Fruit fly (Drosophila melanogaster) whole organism, embryonic: ENCODE results near the gene Gga.

Source experiments
- CG10274 ChIP-seq: fragments of 200-800 bp; sonication (Bioruptor generic); optimal IDR thresholded peaks from 3 replicates; lab custom pipeline; 2017; ENCODE audit warnings: missing biosample characterization, mild to moderate bottlenecking, missing genetic modification characterization
- CG10654 ChIP-seq: fragments of 200-800 bp; sonication (Bioruptor generic); optimal IDR thresholded peaks from 2 replicates; lab custom pipeline; 2016; ENCODE audit warnings: missing biosample characterization, missing genetic modification characterization
- CG10979 ChIP-seq: fragments of 200-800 bp; sonication (Bioruptor generic); optimal IDR thresholded peaks from 2 replicates; lab custom pipeline; 2018; ENCODE audit warnings: missing biosample characterization, mild to moderate bottlenecking, missing genetic modification characterization, moderate library complexity
- CG11456 ChIP-seq: fragments of 200-800 bp; sonication (Bioruptor generic); IDR thresholded peaks from 3 replicates; pipeline ENCODE4 v1.3.6; 2022; ENCODE audit warnings: missing biosample characterization, missing genetic modification characterization
- CG11504 ChIP-seq: fragments of 200-800 bp; sonication (Bioruptor generic); optimal IDR thresholded peaks from 3 replicates; lab custom pipeline; 2019; ENCODE audit warnings: missing biosample characterization, mild to moderate bottlenecking, missing genetic modification characterization, moderate library complexity
- CG12942 ChIP-seq: fragments of 200-800 bp; sonication (Bioruptor generic); optimal IDR thresholded peaks from 3 replicates; lab custom pipeline; 2016; ENCODE audit warnings: missing biosample characterization, missing genetic modification characterization
- CG1603 ChIP-seq: fragments of 200-800 bp; sonication (Bioruptor generic); optimal IDR thresholded peaks from 2 replicates; lab custom pipeline; 2019; ENCODE audit warnings: missing biosample characterization, mild to moderate bottlenecking, missing genetic modification characterization, moderate library complexity
- CG16863 ChIP-seq: fragments of 200-800 bp; sonication (Bioruptor generic); optimal IDR thresholded peaks from 3 replicates; lab custom pipeline; 2016; ENCODE audit warnings: missing biosample characterization, missing genetic modification characterization
- CG2678 ChIP-seq: fragments of 200-800 bp; sonication (Bioruptor generic); optimal IDR thresholded peaks from 3 replicates; lab custom pipeline; 2019; ENCODE audit warnings: missing biosample characterization, mild to moderate bottlenecking, missing genetic modification characterization, moderate library complexity
- CG30431 ChIP-seq: fragments of 200-800 bp; sonication (Bioruptor generic); optimal IDR thresholded peaks from 2 replicates; lab custom pipeline; 2017; ENCODE audit warnings: missing biosample characterization, missing genetic modification characterization
- CG33557 ChIP-seq: fragments of 200-800 bp; sonication (Bioruptor generic); optimal IDR thresholded peaks from 2 replicates; lab custom pipeline; 2019; ENCODE audit warnings: missing biosample characterization, mild to moderate bottlenecking, missing genetic modification characterization, moderate library complexity
- CG3838 ChIP-seq: fragments of 200-800 bp; sonication (Bioruptor generic); optimal IDR thresholded peaks from 3 replicates; lab custom pipeline; 2016; ENCODE audit warnings: missing biosample characterization, missing genetic modification characterization
- CG4328 ChIP-seq: fragments of 200-800 bp; sonication (Bioruptor generic); optimal IDR thresholded peaks from 3 replicates; lab custom pipeline; 2017; ENCODE audit warnings: missing biosample characterization, missing genetic modification reagents, missing genetic modification characterization
- CG4424 ChIP-seq: fragments of 200-800 bp; sonication (Bioruptor generic); optimal IDR thresholded peaks from 3 replicates; lab custom pipeline; 2016; ENCODE audit warnings: missing biosample characterization, missing genetic modification characterization
- CG4854 ChIP-seq: fragments of 200-800 bp; sonication (Bioruptor generic); optimal IDR thresholded peaks from 2 replicates; lab custom pipeline; 2016; ENCODE audit warnings: missing biosample characterization, missing genetic modification characterization, inconsistent platforms
- CG5953 ChIP-seq: fragments of 200-800 bp; sonication (Bioruptor generic); IDR thresholded peaks from 2 replicates; pipeline ENCODE4 v1.3.6; 2022; ENCODE audit warnings: missing biosample characterization, missing genetic modification characterization
- CG7928 ChIP-seq: fragments of 200-800 bp; sonication (Bioruptor generic); optimal IDR thresholded peaks from 2 replicates; lab custom pipeline; 2017; ENCODE audit warnings: missing biosample characterization, mild to moderate bottlenecking, missing genetic modification characterization
- CTCF ChIP-seq: fragments of 200-800 bp; sonication (Bioruptor generic); optimal IDR thresholded peaks from 2 replicates; lab custom pipeline; 2017; ENCODE audit warnings: missing biosample characterization, mild to moderate bottlenecking, missing genetic modification characterization, moderate library complexity
- D19B ChIP-seq: fragments of 200-800 bp; sonication (Bioruptor generic); optimal IDR thresholded peaks from 2 replicates; lab custom pipeline; 2017; ENCODE audit warnings: missing biosample characterization, mild to moderate bottlenecking, missing genetic modification characterization
- Ets65A ChIP-seq: fragments of 200-800 bp; sonication (Bioruptor generic); peaks from one replicate; lab custom pipeline; 2016; ENCODE audit warnings: missing biosample characterization, missing genetic modification characterization
- GATAe ChIP-seq: fragments of 200-800 bp; sonication (Bioruptor generic); conservative IDR thresholded peaks from 2 replicates; pipeline ENCODE4 v1.3.6; 2022; ENCODE audit warnings: missing biosample characterization, missing genetic modification characterization
- HHEX ChIP-seq: fragments of 200-800 bp; sonication (Bioruptor generic); optimal IDR thresholded peaks from 3 replicates; lab custom pipeline; 2017; ENCODE audit warnings: missing biosample characterization, mild to moderate bottlenecking, missing genetic modification characterization, missing genetic modification reagents
- HLH4C ChIP-seq: fragments of 200-800 bp; sonication (Bioruptor generic); IDR thresholded peaks from 3 replicates; pipeline ENCODE4 v1.3.6; 2022; ENCODE audit warnings: missing biosample characterization, missing genetic modification characterization; ENCODE audit not compliant: partially characterized antibody
- Hmx ChIP-seq: fragments of 200-800 bp; sonication (Bioruptor generic); optimal IDR thresholded peaks from 2 replicates; lab custom pipeline; 2016; ENCODE audit warnings: missing biosample characterization, missing genetic modification characterization
- Med ChIP-seq: fragments of 200-800 bp; sonication (Bioruptor generic); peaks from one replicate; lab custom pipeline; 2016; ENCODE audit warnings: missing biosample characterization, missing genetic modification characterization, mild to moderate bottlenecking, inconsistent platforms, moderate library complexity
- Mrtf ChIP-seq: fragments of 200-800 bp; sonication (Bioruptor generic); IDR thresholded peaks from 3 replicates; pipeline ENCODE4 v1.3.6; 2022; ENCODE audit warnings: missing biosample characterization, missing genetic modification characterization
- Nf-YB ChIP-seq: fragments of 200-800 bp; sonication (Bioruptor generic); optimal IDR thresholded peaks from 3 replicates; lab custom pipeline; 2019; ENCODE audit warnings: missing biosample characterization, mild to moderate bottlenecking, missing genetic modification characterization, moderate library complexity
- Oli ChIP-seq: fragments of 200-800 bp; sonication (Bioruptor generic); optimal IDR thresholded peaks from 2 replicates; lab custom pipeline; 2018; ENCODE audit warnings: missing biosample characterization, mild to moderate bottlenecking, missing genetic modification characterization, moderate library complexity
- Rfx ChIP-seq: fragments of 200-800 bp; sonication (Bioruptor generic); IDR thresholded peaks from 2 replicates; pipeline ENCODE4 v1.3.6; 2022; ENCODE audit warnings: missing biosample characterization, missing genetic modification characterization
- Rx ChIP-seq: fragments of 200-800 bp; sonication (Bioruptor generic); IDR thresholded peaks from 2 replicates; pipeline ENCODE4 v1.3.6; 2022; ENCODE audit warnings: missing biosample characterization, missing genetic modification characterization
- Side ChIP-seq: fragments of 200-800 bp; sonication (Bioruptor generic); optimal IDR thresholded peaks from 2 replicates; lab custom pipeline; 2016; ENCODE audit warnings: missing biosample characterization, missing genetic modification characterization
- bigmax ChIP-seq: fragments of 200-800 bp; sonication (Bioruptor generic); optimal IDR thresholded peaks from 2 replicates; lab custom pipeline; 2018; ENCODE audit warnings: missing biosample characterization, mild to moderate bottlenecking, missing genetic modification characterization
- cas ChIP-seq: fragments of 200-800 bp; sonication (Bioruptor generic); IDR thresholded peaks from 2 replicates; pipeline ENCODE4 v1.3.6; 2022; ENCODE audit warnings: missing biosample characterization, missing genetic modification characterization
- chinmo ChIP-seq: fragments of 200-800 bp; sonication (Bioruptor generic); IDR thresholded peaks from 4 replicates; pipeline ENCODE4 v1.3.6; 2022; ENCODE audit warnings: missing biosample characterization, missing genetic modification characterization; ENCODE audit not compliant: partially characterized antibody
- da ChIP-seq: fragments of 200-800 bp; sonication (Bioruptor generic); optimal IDR thresholded peaks from 2 replicates; lab custom pipeline; 2016; ENCODE audit warnings: missing biosample characterization, missing genetic modification characterization
- esg ChIP-seq: fragments of 200-800 bp; sonication (Bioruptor generic); conservative IDR thresholded peaks from 2 replicates; pipeline ENCODE4 v1.3.6; 2022; ENCODE audit warnings: missing biosample characterization, missing genetic modification characterization
- exex ChIP-seq: fragments of 200-800 bp; sonication (Bioruptor generic); optimal IDR thresholded peaks from 4 replicates; lab custom pipeline; 2018; ENCODE audit warnings: missing biosample characterization, mild to moderate bottlenecking, missing genetic modification characterization, moderate library complexity
- gem ChIP-seq: fragments of 200-800 bp; sonication (Bioruptor generic); optimal IDR thresholded peaks from 2 replicates; lab custom pipeline; 2019; ENCODE audit warnings: missing biosample characterization, mild to moderate bottlenecking, missing genetic modification characterization, moderate library complexity
- grn ChIP-seq: fragments of 200-800 bp; sonication (Bioruptor generic); optimal IDR thresholded peaks from 3 replicates; lab custom pipeline; 2017; ENCODE audit warnings: missing biosample characterization, missing genetic modification characterization
- jigr1 ChIP-seq: fragments of 200-800 bp; sonication (Bioruptor generic); IDR thresholded peaks from 3 replicates; pipeline ENCODE4 v1.3.6; 2022; ENCODE audit warnings: missing biosample characterization, missing genetic modification characterization
- klu ChIP-seq: fragments of 200-800 bp; sonication (Bioruptor generic); IDR thresholded peaks from 2 replicates; pipeline ENCODE4 v1.3.6; 2022; ENCODE audit warnings: missing biosample characterization, missing genetic modification characterization
- p53 ChIP-seq: fragments of 200-800 bp; sonication (Bioruptor generic); optimal IDR thresholded peaks from 2 replicates; lab custom pipeline; 2016; ENCODE audit warnings: missing biosample characterization, missing genetic modification characterization
- row ChIP-seq: fragments of 200-800 bp; sonication (Bioruptor generic); IDR thresholded peaks from 3 replicates; pipeline ENCODE4 v1.3.6; 2022; ENCODE audit warnings: missing biosample characterization, missing genetic modification characterization
- sd ChIP-seq: fragments of 200-800 bp; sonication (Bioruptor generic); optimal IDR thresholded peaks from 3 replicates; lab custom pipeline; 2018; ENCODE audit warnings: missing biosample characterization, mild to moderate bottlenecking, missing genetic modification characterization, moderate library complexity
- sens ChIP-seq: fragments of 200-800 bp; sonication (Bioruptor generic); peaks from one replicate; lab custom pipeline; 2016; ENCODE audit warnings: missing biosample characterization, missing genetic modification characterization
- slbo ChIP-seq: fragments of 200-800 bp; sonication (Bioruptor generic); IDR thresholded peaks from 2 replicates; pipeline ENCODE4 v1.3.6; 2022; ENCODE audit warnings: missing biosample characterization, missing genetic modification characterization

Gene Gga

DNA sequence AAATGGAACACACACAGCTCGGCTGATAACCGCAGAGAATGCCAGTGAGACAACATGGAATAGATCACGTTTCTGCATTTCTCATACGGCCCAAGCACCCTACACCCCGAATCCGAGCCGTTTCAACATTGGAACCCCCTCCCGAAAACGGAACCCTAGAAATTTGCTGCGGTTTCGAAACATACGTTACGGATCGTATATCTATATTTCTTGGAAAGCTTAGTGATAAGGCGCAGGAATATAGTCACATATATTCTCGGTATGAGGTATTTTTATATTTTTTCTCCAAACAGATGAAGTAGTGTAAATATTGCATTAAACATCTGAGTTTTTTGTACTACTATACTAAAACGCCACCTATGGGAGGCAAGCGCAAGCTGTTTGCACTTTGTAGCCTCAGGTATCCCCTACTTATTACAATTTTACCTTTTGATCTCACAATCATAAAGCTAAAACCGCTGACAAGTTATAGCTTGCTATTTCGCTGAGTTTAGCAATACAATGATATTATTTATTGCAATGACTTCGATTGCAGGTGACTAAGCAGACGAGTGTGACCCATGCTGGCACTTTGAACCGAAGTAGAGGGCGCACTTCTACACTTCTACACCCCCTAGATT lies 5.4 kb upstream of the Gga start:
- TF ChIP-seq Med (GFP tag; lab: Kevin White, UChicago) (peak; percentile 57), CG10654 (GFP tag; lab: Kevin White, UChicago) (no peak), CG10979 (peak; percentile 51), da (GFP tag; lab: Kevin White, UChicago) (no peak), cas (GFP tag; lab: Robert Waterston, UW) (no peak), CTCF (GFP tag; lab: Kevin White, UChicago) (peak; percentile 88), CG3838 (GFP tag; lab: Kevin White, UChicago) (no peak), Rfx (GFP tag; lab: Robert Waterston, UW) (0 out of 2 replicates have a peak, but pooled peaks have one; percentile 15), CG11504 (tag; lab: Kevin White, UChicago) (peak; percentile 6), esg (GFP tag; lab: Robert Waterston, UW) (peak; percentile 31; the same call in 1 of the 2 replicates), D19B (no peak), sens (GFP tag; lab: Kevin White, UChicago) (peak; percentile 24), chinmo (GFP tag; lab: Robert Waterston, UW) (0 out of 4 replicates have a peak, but pooled peaks have one; percentile 4), slbo (GFP tag; lab: Robert Waterston, UW) (peak; percentile 36; the same call in 1 of the 2 replicates), HLH4C (GFP tag; lab: Robert Waterston, UW) (no peak), row (0 out of 3 replicates have a peak, but pooled peaks have one; percentile 8), gem (tag; lab: Kevin White, UChicago) (peak; percentile 3), CG10274 (GFP tag; lab: Kevin White, UChicago) (peak; percentile 83), CG1603 (tag; lab: Kevin White, UChicago) (peak; percentile 11), CG7928 (GFP tag; lab: Kevin White, UChicago) (no peak), HHEX (GFP tag; lab: Kevin White, UChicago) (peak; percentile 7), CG2678 (tag; lab: Kevin White, UChicago) (peak; percentile 4), CG11456 (GFP tag; lab: Robert Waterston, UW) (no peak), Ets65A (GFP tag; lab: Kevin White, UChicago) (peak; percentile 55)

dm6 chrX:9598106-9598505 lies 2.7 kb upstream of the Gga start:
- peak; percentile 22 for TF ChIP-seq grn
- TF ChIP-seq exex (tag; lab: Kevin White, UChicago) = peak; percentile 25
- TF ChIP-seq CG12942 (GFP tag; lab: Kevin White, UChicago) = no peak

- TF ChIP-seq bigmax (GFP tag; lab: Kevin White, UChicago) (peak; percentile 96), CG16863 (GFP tag; lab: Kevin White, UChicago) (no peak), sd (tag; lab: Kevin White, UChicago) (peak; percentile 29), Mrtf (GFP tag; lab: Robert Waterston, UW) (no peak), CG30431 (no peak), GATAe (GFP tag; lab: Robert Waterston, UW) (0 out of 2 replicates have a peak, but pooled peaks have one; percentile 16), Nf-YB (GFP tag; lab: Kevin White, UChicago) (no peak), Med (GFP tag; lab: Kevin White, UChicago) (peak; percentile 73), CG5953 (no peak), Rx (GFP tag; lab: Robert Waterston, UW) (no peak), Side (GFP tag; lab: Kevin White, UChicago) (no peak), CG4854 (no peak), exex (tag; lab: Kevin White, UChicago) (peak; percentile 63), klu (GFP tag; lab: Robert Waterston, UW) (0 out of 2 replicates have a peak, but pooled peaks have one; percentile 39), Hmx (no peak), Oli (tag; lab: Kevin White, UChicago) (no peak), chinmo (GFP tag; lab: Robert Waterston, UW) (0 out of 4 replicates have a peak, but pooled peaks have one; percentile 53), CG33557 (GFP tag; lab: Kevin White, UChicago) (no peak), p53 (GFP tag; lab: Kevin White, UChicago) (peak; percentile 44), jigr1 (GFP tag; lab: Robert Waterston, UW) (no peak), CG4328 (no peak), CG4424 (GFP tag; lab: Kevin White, UChicago) (no peak)
Observed at dm6 chrX:9599158-9600082, 1.4 kb upstream of the Gga start.
